Fruit fly (Drosophila melanogaster) S2 (cell line): ENCODE results near the gene Traf6.

ENCODE experiments used
- CG8478 ChIP-seq: fragments of >200 bp; optimal IDR thresholded peaks from 2 replicates; lab custom pipeline; 2018
- CTCF ChIP-seq, 2 experiments: fragments of >200 bp; optimal IDR thresholded peaks; 2 replicates each; lab custom pipeline; 2018

Gene Traf6

DNA sequence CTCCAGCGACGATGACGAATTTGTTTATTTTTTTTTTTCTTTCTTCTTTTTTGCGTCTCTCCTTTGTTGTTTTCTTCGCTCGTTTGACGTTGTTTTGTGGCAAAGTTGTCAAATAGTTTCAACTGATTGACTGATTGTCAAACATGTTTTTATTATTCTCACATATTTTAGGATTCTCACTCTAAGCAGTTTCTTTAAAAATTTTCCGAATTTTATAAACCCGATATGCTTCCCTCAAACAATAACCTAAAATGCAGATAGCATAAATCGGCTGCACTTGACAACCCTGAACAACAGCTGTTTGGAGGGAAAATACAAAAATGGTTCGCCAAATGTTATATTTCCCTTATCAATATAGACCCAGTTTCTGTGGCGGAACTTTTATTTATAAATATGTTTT, 13.6 kb downstream of the Traf6 start, which contains the start of gene CG17982:
CG17982 (minus strand) TSS at position 299 of the 400 bp plus-strand sequence.
- no peak for TF ChIP-seq CTCF (optimal IDR thresholded peaks at IDR 0.05; lab: Kevin White, UChicago)
- TF ChIP-seq CG8478: no peak

DNA sequence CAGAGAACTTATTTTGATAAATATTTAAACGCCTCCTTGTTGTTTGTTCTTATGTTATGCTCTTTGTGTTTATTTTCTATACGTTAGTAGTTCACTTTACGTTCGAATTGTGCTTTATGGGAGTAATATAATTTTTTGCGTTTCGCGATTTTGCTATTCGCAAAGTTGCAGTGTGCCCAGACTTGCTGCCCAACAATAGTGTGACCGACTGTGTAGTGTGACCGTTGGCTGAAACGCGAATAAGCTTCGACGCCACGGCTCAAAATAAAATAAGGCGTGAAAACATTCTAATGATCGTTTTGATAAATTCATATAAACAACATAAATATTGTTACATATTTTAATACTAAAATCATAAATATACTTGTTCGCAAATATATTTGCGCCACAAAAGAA, 15.1 kb downstream of the Traf6 start, which contains the start of gene Smox:
Smox (minus strand) TSS at position 213 of the 396 bp plus-strand sequence.
- TF ChIP-seq CG8478: no peak
- TF ChIP-seq CTCF (optimal IDR thresholded peaks at IDR 0.05; lab: Kevin White, UChicago): peak in 1 of 2 experiments; percentile 10

DNA sequence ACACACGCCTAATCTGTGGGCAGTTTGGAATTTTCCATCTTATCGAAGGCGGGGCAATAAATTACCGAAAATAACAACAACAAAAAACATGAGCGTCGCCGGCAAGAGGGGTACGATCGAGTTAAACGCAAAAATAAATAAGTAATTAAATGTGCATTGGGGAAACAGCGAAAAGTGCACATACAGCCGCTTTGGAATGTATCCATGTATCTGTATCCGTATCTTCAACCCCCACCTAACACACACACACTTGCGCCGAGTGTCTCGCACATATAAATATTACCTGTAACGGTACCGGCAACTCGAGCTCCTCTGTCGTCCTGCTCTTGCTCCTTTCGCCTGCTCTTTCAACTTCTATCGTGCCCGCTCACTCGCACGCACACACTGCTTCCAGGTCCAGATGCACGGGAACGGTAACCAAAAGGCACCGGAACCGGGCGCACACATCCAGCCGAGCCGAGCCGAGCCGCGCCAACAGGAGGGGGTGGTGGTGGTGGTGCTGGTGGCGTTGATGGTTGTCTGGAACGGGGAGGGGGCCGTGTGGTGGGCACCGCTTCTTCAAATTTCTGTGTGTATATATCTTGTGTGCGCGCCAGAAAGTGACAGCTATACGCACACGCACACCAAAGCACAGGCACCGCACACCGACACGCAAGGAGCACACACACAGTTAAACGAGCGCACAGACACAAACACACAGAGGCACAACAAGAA, 15.7 kb downstream of the Traf6 start:
- TF ChIP-seq CG8478 (no peak), CTCF (optimal IDR thresholded peaks at IDR 0.05; lab: Kevin White, UChicago) (no peak)

DNA sequence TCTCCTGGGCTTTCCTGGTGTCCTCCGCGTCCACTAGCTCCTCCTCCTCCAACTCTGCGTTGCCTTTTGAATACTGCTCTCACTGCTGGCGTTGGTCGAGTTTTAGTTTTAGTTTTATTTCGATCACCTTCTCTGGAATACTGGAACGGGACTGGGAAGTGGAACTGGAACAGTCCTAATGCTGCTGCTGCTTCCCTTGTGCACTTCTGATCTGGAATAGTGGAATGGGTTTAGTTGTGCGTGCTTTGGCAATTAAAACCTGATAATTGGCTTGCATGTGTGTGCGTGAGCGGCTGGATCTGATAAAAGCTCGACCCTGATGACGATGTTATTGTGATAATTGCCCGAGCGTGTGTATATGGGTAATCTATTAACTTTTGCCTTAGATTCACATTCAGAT, 16.5 kb downstream of the Traf6 start:
- TF ChIP-seq CG8478 (no peak), CTCF (optimal IDR thresholded peaks at IDR 0.05; lab: Kevin White, UChicago) (no peak)

DNA sequence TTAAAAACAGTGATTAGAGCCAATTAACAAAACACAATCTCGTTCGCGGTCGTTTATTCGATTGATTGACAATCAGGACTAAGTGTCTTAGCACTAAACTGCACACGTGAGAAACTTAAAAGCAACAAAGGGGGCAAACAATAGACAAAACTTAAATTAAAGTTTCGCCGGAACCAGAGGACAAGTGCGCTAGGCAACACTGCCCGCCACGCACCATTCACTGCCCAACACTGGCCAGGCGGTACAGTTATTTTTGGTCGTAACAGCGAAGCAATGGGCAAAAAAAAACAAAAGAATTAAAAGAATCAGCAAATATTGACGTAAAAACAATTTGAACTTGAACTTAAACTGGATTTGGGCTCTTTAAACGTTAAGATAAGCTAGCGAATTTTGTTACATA, 19.9 kb downstream of the Traf6 start:
- TF ChIP-seq CTCF (optimal IDR thresholded peaks at IDR 0.05; lab: Kevin White, UChicago): no peak
- no peak for TF ChIP-seq CG8478

DNA sequence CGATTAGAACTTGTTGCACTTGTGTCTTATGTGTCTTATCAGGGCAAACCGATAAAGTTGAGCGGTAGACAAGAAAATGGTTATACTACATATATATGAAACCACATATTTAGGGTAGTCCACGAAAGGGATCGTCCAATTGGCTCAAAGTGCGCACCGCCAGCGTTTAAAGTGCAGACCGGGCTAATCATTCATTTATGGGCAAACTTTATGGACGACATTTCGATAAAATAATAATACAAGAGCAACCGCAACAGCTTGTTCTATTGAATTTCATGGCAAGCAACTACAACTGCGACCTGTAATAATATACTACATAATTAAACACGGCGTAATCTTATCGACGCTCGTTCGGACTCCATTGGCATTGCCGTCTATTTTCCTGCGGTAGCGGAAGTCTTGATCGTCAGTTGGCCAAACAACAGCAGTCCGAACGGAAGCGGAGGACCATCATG, 21.7 kb downstream of the Traf6 start, which contains the start of the genes cyr and CG2120:
cyr (minus strand) TSS at position 294 of the 455 bp plus-strand sequence.
CG2120 (plus strand) TSS at position 405 of the 455 bp plus-strand sequence.
- TF ChIP-seq CTCF (optimal IDR thresholded peaks at IDR 0.05; lab: Kevin White, UChicago) (no peak), CG8478 (no peak)

DNA sequence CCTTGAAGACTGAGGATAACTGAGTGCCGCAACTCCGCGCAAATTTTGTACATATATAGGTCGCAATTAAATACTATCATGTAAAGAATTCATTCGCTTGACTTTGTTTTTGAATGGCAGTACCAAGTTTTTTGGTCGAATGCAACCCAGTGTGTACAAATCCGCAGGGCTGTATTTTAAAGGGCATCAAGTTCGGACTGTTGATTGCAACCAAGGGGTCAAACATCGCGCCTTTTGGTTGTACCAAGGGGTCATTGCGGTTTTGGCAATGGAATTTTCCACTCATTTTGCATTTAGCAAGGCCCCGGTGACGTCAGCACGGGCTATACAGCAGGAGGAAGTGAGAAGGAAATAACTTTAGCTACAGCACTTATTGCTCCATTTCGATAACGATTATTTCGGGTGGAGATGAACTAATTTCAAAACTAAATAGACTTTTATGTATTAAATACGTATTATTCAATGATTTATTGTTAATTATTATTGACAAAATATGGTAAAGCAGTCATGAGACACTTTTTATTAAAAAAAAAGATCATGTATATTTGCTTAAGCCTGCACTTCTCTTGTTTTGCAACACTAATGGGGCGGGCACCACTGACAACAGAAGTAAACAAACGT, 25.4 kb downstream of the Traf6 start, which contains the start of gene CG10958:
CG10958 (plus strand) TSS at position 593 of the 621 bp plus-strand sequence.
- TF ChIP-seq CG8478 (no peak), CTCF (optimal IDR thresholded peaks at IDR 0.05; lab: Kevin White, UChicago) (no peak)

DNA sequence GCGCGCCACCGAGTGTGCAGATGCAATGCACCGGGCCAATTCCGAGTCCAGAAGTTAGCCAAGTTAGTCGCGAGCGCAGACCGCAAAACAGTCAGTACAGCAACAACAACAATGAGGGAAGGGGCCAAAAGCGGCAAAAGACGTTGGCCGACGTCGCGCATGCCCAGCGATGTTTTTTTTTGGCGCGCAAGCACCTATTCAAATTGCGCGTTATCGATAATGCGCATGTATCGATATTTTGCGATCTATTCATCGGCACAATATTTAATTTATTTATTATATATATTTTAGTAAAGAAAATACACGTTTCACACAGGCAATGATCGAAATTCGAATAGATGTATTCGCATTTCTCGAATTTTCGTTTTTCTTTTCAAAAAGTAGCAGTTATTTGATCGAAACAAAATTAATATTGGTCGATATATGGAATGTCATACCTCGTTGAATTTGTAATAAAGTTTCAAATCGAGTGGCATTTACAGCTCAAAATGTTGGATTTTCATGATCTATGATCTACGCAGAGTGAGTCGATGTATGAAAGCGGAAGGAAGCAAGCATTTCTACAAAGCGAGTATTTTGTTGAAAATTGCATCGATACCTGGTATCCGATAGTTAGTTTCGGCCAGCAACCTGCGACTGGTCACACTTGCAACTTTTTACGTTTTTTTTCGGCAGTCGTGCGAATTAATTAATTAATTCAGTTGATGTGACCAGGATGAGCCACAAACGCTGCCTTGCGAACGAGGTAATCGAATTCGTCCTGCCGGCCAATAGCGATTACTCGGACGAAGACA, 27.8 kb downstream of the Traf6 start, which contains the start of gene CG2116:
CG2116 (plus strand) TSS at position 609 of the 794 bp plus-strand sequence.
- no peak for TF ChIP-seq CG8478
- TF ChIP-seq CTCF (optimal IDR thresholded peaks at IDR 0.05; lab: Kevin White, UChicago): no peak

DNA sequence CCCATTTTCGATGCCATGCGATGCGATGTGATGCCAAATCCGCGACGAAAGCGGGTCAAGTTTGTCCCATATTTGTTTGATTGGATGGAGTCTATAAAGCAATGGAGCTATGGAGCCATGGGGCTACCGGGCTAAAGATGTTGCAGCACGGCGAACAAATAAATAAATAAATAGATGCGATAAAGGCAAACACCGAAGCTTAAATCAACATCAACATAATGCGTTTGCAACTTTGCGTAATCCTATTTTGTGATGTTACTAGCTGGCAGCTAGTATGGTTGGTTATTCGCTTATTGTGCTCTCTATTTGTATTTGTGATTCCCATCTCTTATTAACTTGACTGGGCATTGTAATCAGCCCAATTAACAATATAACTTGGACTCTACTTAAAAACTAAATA, 29.1 kb downstream of the Traf6 start:
- TF ChIP-seq CTCF (optimal IDR thresholded peaks at IDR 0.05; lab: Kevin White, UChicago): no peak

DNA sequence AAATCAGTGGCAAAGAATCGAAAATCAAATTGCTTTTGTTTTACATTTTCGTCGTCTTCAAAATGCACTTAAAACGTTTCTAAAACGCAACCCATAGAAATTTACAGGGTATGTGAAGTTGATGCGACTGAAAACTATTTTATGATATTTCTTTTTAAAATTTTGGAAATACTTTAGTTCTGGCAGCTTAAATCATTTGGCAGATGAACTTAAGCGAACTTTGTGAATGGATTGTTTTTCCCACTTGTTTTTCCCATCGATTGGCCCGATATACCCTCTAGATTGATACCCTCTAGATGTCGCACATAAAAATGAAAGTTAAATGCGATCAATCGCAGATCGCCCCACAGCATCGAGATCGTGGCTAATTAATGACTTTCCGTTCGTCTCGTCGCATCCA, 31.0 kb downstream of the Traf6 start:
- TF ChIP-seq CG8478: no peak
- no peak for TF ChIP-seq CTCF (optimal IDR thresholded peaks at IDR 0.05; lab: Kevin White, UChicago)

DNA sequence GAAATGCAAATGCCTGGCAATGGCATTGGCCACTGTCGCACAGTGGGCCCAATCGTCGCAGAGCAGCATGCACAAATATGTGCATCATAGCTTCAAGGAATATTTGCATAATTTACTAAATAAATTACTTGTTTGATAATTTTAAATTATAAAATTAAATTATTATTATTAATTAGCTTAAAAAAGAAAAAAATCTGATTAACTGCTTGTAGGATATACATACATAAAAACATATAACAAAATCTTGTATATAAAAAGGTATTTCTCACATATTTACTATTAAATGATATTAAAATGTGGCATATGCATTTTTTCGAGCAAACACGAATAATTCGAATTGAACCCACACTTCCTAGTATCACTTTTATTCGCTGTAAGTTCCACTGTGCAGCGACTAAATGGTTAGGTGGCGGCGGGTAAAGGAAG, 31.9 kb downstream of the Traf6 start:
- no peak for TF ChIP-seq CG8478

DNA sequence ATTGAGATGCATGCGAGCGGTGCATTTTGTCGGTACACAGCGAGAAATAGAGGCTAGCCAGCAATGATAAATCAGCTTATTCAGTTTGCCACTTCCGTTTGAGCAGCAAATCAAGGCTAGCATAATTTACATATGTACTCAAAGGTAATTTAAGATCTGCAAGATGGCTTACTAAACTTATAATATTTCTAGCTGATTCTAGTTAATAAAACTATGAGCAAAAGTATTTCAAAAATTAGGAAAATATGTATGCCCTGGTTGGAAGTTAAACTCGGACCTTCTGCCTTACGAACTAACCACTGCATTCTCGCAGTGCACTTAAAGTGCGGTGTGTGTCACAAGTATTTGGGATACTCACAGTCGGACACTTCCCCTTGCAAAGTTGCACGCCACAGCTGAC, 34.4 kb downstream of the Traf6 start:
- TF ChIP-seq CG8478 (no peak), CTCF (optimal IDR thresholded peaks at IDR 0.05; lab: Kevin White, UChicago) (no peak)

DNA sequence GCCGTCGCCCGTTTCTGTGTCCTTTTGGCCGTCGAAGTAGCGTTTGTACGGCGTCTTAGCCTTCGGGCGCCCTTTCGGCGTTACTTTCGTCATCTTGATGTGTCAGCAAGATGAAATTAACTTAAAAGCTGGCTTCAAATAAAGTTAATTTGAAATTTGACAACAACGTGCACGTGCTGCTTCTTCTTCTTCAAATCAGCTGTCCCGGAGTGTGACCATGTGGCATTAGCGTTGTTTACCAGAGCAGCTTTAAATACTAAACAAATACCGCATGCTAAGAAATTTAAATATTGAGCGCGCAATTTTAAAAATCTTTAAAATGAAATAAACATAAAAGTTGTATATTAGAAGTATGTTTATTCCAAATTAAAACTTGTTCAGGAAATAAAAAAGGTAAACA, 36.2 kb downstream of the Traf6 start, which contains the start of gene CG2260:
CG2260 (minus strand) TSS at position 209 of the 400 bp plus-strand sequence.
- TF ChIP-seq CTCF (optimal IDR thresholded peaks at IDR 0.05; lab: Kevin White, UChicago): no peak
- TF ChIP-seq CG8478: no peak

DNA sequence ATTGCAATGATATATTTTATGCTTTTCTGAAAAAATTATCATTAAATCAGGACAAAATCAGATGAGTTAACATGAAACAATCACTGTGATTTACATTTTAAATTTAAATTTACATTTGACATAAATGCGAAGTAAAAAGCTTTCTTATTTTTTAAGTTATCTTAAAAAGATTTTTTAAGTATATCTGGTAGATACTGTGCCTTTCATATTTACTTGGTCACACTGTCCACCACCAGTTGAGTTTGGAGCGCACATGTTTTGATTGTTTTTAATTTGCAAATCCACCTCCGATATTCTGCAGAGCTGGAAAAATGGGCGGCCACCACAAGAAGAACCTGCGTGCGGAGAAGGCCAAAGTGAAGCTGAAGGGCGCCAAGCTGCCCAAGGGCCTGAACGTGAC, 40.4 kb downstream of the Traf6 start, which contains the start of gene CG1575:
CG1575 (plus strand) TSS at position 200 of the 400 bp plus-strand sequence.
- TF ChIP-seq CG8478 (no peak), CTCF (optimal IDR thresholded peaks at IDR 0.05; lab: Kevin White, UChicago) (no peak)

DNA sequence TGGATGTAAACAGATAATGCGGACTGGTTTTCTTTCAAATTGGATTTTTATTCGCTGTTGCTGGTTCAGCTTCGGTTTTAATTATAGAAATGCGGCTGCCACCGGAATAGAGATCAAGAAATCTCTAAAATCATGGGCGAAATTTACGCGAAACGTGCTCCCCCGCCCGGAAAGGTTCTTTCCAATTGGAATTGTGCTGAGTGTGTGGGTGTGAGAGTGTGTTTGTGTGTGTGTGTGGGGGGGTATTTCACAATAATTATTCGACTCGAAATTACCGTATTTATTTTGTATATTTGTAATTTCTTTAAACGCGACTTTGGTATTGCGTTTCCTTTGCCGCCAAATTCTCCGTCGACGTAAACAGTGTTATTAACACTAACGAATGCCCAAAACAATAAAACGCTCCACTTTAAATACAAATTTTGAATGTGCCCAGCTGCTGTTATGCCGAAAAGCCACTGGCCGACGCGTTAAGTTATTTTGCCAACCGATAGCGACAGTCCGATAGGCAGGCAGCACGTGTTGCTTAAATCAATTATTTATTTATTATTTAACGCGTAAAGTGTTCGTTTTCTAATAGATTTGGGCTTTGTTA, 41.4 kb downstream of the Traf6 start, which contains the start of gene Gclc:
Gclc (minus strand) TSS at position 431 of the 595 bp plus-strand sequence.
- TF ChIP-seq CG8478 (no peak), CTCF (optimal IDR thresholded peaks at IDR 0.05; lab: Kevin White, UChicago) (no peak)
